Fruit fly (Drosophila melanogaster) whole organism, prepupa: ENCODE results near the gene pip.

Experiments used
- CG10631 ChIP-seq: fragments of 200-800 bp; sonication (Bioruptor generic); optimal IDR thresholded peaks from 2 replicates; lab custom pipeline; 2016; ENCODE audit warnings: missing biosample characterization, missing genetic modification characterization
- CG11294 ChIP-seq: fragments of 200-800 bp; sonication (Bioruptor generic); IDR thresholded peaks from 2 replicates; pipeline ENCODE4 v1.3.6; 2022; ENCODE audit warnings: missing biosample characterization, missing genetic modification characterization
- CG16779 ChIP-seq: fragments of 200-800 bp; sonication (Bioruptor generic); optimal IDR thresholded peaks from 3 replicates; lab custom pipeline; 2017; ENCODE audit warnings: missing biosample characterization, mild to moderate bottlenecking, missing genetic modification characterization
- CG4318 ChIP-seq: fragments of 200-800 bp; sonication (Bioruptor generic); optimal IDR thresholded peaks from 3 replicates; lab custom pipeline; 2017; ENCODE audit warnings: missing biosample characterization, mild to moderate bottlenecking, missing genetic modification characterization
- Hr39 ChIP-seq: fragments of 200-800 bp; sonication (Bioruptor generic); optimal IDR thresholded peaks from 2 replicates; lab custom pipeline; 2016; ENCODE audit warnings: missing biosample characterization, missing genetic modification characterization
- Lpt ChIP-seq: fragments of 200-800 bp; sonication (Bioruptor generic); optimal IDR thresholded peaks from 3 replicates; lab custom pipeline; 2016; ENCODE audit warnings: missing biosample characterization, missing genetic modification characterization
- Sox102F ChIP-seq: fragments of 200-800 bp; sonication (Bioruptor generic); optimal IDR thresholded peaks from 2 replicates; lab custom pipeline; 2016; ENCODE audit warnings: missing biosample characterization, mild to moderate bottlenecking, missing genetic modification characterization
- Sox15 ChIP-seq: fragments of 200-800 bp; sonication (Bioruptor generic); optimal IDR thresholded peaks from 3 replicates; lab custom pipeline; 2016; ENCODE audit warnings: missing biosample characterization, missing genetic modification characterization
- achi ChIP-seq: fragments of 200-800 bp; sonication (Bioruptor generic); optimal IDR thresholded peaks from 3 replicates; lab custom pipeline; 2016; ENCODE audit warnings: missing biosample characterization, missing genetic modification characterization

DNA sequence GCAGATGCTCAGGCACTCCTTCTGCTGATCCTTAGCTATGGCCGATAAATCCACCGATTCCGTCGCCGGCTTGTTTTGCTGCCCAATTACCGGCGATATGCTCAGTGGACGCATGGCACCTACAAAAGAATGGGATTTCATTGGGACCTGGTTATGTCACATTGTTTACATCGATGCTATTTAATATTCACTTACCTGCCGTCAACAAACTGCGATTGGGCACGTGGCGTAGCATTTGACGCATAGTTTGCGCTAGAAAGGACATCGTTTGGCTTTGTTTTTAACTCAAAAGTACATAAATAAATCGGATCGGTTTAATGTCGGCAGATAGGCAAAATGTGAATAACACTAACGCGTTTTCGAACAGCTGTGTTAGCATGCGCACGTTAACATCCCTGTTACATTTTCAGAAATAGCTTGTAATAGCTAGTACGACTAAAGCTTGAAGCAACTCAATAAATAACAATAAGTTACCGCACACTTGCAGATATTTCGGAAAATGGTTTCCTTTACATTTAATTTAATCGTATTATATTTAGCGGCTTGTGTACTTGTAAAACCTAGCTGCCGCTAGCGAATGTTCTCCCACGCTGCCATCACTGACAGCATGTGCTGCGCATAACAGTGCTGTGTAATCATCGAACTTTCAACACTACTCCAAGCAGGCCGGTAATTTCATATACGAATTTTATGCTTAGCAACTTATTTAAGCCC lies 82.5 kb downstream of the pip start, which contains the start of the genes mRpL21 and rept:
- TF ChIP-seq Sox102F (GFP tag; lab: Kevin White, UChicago), result no peak
- peak; percentile 62 for TF ChIP-seq achi (GFP tag; lab: Kevin White, UChicago)
- TF ChIP-seq CG4318 (GFP tag; lab: Kevin White, UChicago), result no peak
- TF ChIP-seq CG16779 (tag; lab: Kevin White, UChicago), result no peak
- no peak for TF ChIP-seq Sox15 (GFP tag; lab: Kevin White, UChicago)
- no peak for TF ChIP-seq CG11294 (GFP tag; lab: Robert Waterston, UW)
- no peak for TF ChIP-seq CG10631
- peak; percentile 57 for TF ChIP-seq Hr39 (GFP tag; lab: Kevin White, UChicago)
- TF ChIP-seq Lpt (GFP tag; lab: Kevin White, UChicago), result no peak
